Fruit fly (Drosophila melanogaster) whole organism, embryonic: Measurements from ENCODE around the gene srp.

Experiments
- Atf3 ChIP-seq: fragments of 200-800 bp; sonication (Bioruptor generic); optimal IDR thresholded peaks from 3 replicates; lab custom pipeline; 2016; ENCODE audit warnings: missing biosample characterization, missing genetic modification characterization
- C15 ChIP-seq: fragments of 200-800 bp; sonication (Bioruptor generic); IDR thresholded peaks from 3 replicates; pipeline ENCODE4 v1.3.6; 2022; ENCODE audit warnings: missing biosample characterization, missing genetic modification characterization
- CG10366 ChIP-seq: fragments of 200-800 bp; sonication (Bioruptor generic); IDR thresholded peaks from 2 replicates; pipeline ENCODE4 v1.3.6; 2022; ENCODE audit warnings: missing biosample characterization, missing genetic modification characterization
- CG11247 ChIP-seq: fragments of 200-800 bp; sonication (Bioruptor generic); IDR thresholded peaks from 2 replicates; pipeline ENCODE4 v1.3.6; 2022; ENCODE audit warnings: missing biosample characterization, missing genetic modification characterization
- CG11398 ChIP-seq: fragments of 200-800 bp; sonication (Bioruptor generic); optimal IDR thresholded peaks from 2 replicates; lab custom pipeline; 2016; ENCODE audit warnings: missing biosample characterization, missing genetic modification characterization
- CG11560 ChIP-seq: fragments of 200-800 bp; sonication (Bioruptor generic); IDR thresholded peaks from 3 replicates; pipeline ENCODE4 v1.3.6; 2022; ENCODE audit warnings: missing biosample characterization, missing genetic modification characterization
- CG11723 ChIP-seq: fragments of 200-800 bp; sonication (Bioruptor generic); optimal IDR thresholded peaks from 2 replicates; lab custom pipeline; 2017; ENCODE audit warnings: missing biosample characterization, mild to moderate bottlenecking, missing genetic modification characterization
- CG13123 ChIP-seq: fragments of 200-800 bp; sonication (Bioruptor generic); optimal IDR thresholded peaks from 2 replicates; lab custom pipeline; 2016; ENCODE audit warnings: missing biosample characterization, missing genetic modification characterization
- CG13287 ChIP-seq: fragments of 200-800 bp; sonication (Bioruptor generic); IDR thresholded peaks from 2 replicates; pipeline ENCODE4 v1.3.6; 2022; ENCODE audit warnings: missing biosample characterization, missing genetic modification characterization; ENCODE audit not compliant: partially characterized antibody
- CG1529 ChIP-seq: fragments of 200-800 bp; sonication (Bioruptor generic); optimal IDR thresholded peaks from 3 replicates; lab custom pipeline; 2018; ENCODE audit warnings: missing biosample characterization, missing genetic modification characterization
- CG17361 ChIP-seq: fragments of 200-800 bp; sonication (Bioruptor generic); IDR thresholded peaks from 3 replicates; pipeline ENCODE4 v1.3.6; 2022; ENCODE audit warnings: missing biosample characterization, missing genetic modification characterization
- CG2889 ChIP-seq: fragments of 200-800 bp; sonication (Bioruptor generic); IDR thresholded peaks from 3 replicates; pipeline ENCODE4 v1.3.6; 2022; ENCODE audit warnings: missing biosample characterization, missing genetic modification characterization
- CG4820 ChIP-seq: fragments of 200-800 bp; sonication (Bioruptor generic); optimal IDR thresholded peaks from 3 replicates; lab custom pipeline; 2016; ENCODE audit warnings: missing biosample characterization, missing genetic modification characterization
- CG6272 ChIP-seq: fragments of 200-800 bp; sonication (Bioruptor generic); IDR thresholded peaks from 2 replicates; pipeline ENCODE4 v1.3.6; 2022; ENCODE audit warnings: missing biosample characterization, missing genetic modification characterization
- CG7357 ChIP-seq: fragments of 200-800 bp; sonication (Bioruptor generic); IDR thresholded peaks from 3 replicates; pipeline ENCODE4 v1.3.6; 2022; ENCODE audit warnings: missing biosample characterization, missing genetic modification characterization
- CG7839 ChIP-seq: fragments of 200-800 bp; sonication (Bioruptor generic); optimal IDR thresholded peaks from 3 replicates; lab custom pipeline; 2018; ENCODE audit warnings: missing biosample characterization, mild to moderate bottlenecking, missing genetic modification characterization, moderate library complexity
- CG8924 ChIP-seq: fragments of 200-800 bp; optimal IDR thresholded peaks from 3 replicates; lab custom pipeline; 2019; ENCODE audit warnings: missing biosample characterization, mild to moderate bottlenecking, missing genetic modification characterization, moderate library complexity
- Doc3 ChIP-seq: fragments of 200-800 bp; sonication (Bioruptor generic); IDR thresholded peaks from 3 replicates; pipeline ENCODE4 v1.3.6; 2022; ENCODE audit warnings: missing biosample characterization, missing genetic modification characterization; ENCODE audit not compliant: partially characterized antibody
- Dp ChIP-seq: fragments of 200-800 bp; sonication (Bioruptor generic); optimal IDR thresholded peaks from 2 replicates; lab custom pipeline; 2018; ENCODE audit warnings: missing biosample characterization, mild to moderate bottlenecking, missing genetic modification characterization, moderate library complexity
- Eip74EF ChIP-seq, 2 experiments: fragments of 200-800 bp in 1 of 2; fragments of >200 bp in 1 of 2; sonication (Bioruptor generic) in 1 of 2; optimal IDR thresholded peaks; 2 replicates each; lab custom pipeline; 2017 to 2019; ENCODE audit warnings: missing biosample characterization in 2 of 2, missing genetic modification characterization in 2 of 2, mild to moderate bottlenecking in 1 of 2, moderate library complexity in 1 of 2
- Elba2 ChIP-seq: fragments of 200-800 bp; sonication (Bioruptor generic); optimal IDR thresholded peaks from 3 replicates; lab custom pipeline; 2016; ENCODE audit warnings: missing biosample characterization, missing genetic modification characterization
- Ets65A ChIP-seq: fragments of 200-800 bp; sonication (Bioruptor generic); peaks from one replicate; lab custom pipeline; 2016; ENCODE audit warnings: missing biosample characterization, missing genetic modification characterization
- H15 ChIP-seq: fragments of 200-800 bp; sonication (Bioruptor generic); IDR thresholded peaks from 3 replicates; pipeline ENCODE4 v1.3.6; 2022; ENCODE audit warnings: missing biosample characterization, missing genetic modification characterization
- HLH54F ChIP-seq: fragments of 200-800 bp; sonication (Bioruptor generic); optimal IDR thresholded peaks from 3 replicates; lab custom pipeline; 2016; ENCODE audit warnings: missing biosample characterization, missing genetic modification characterization
- Hr51 ChIP-seq, 2 experiments: fragments of 200-800 bp; sonication (Bioruptor generic); optimal IDR thresholded peaks; 2 replicates in 1 of 2; 3 replicates in 1 of 2; lab custom pipeline; 2016 to 2018; ENCODE audit warnings: missing biosample characterization in 2 of 2, missing genetic modification characterization in 2 of 2, mild to moderate bottlenecking in 1 of 2, moderate library complexity in 1 of 2
- Hr78 ChIP-seq, 2 experiments: fragments of 200-800 bp in 1 of 2; fragments of >200 bp in 1 of 2; sonication (Bioruptor generic) in 1 of 2; optimal IDR thresholded peaks; 2 replicates each; lab custom pipeline; 2017 to 2019; ENCODE audit warnings: missing biosample characterization in 2 of 2, missing genetic modification characterization in 2 of 2, mild to moderate bottlenecking in 1 of 2, moderate library complexity in 1 of 2
- Med ChIP-seq: fragments of 200-800 bp; sonication (Bioruptor generic); peaks from one replicate; lab custom pipeline; 2016; ENCODE audit warnings: missing biosample characterization, missing genetic modification characterization, mild to moderate bottlenecking, inconsistent platforms, moderate library complexity
- Oli ChIP-seq: fragments of 200-800 bp; sonication (Bioruptor generic); optimal IDR thresholded peaks from 2 replicates; lab custom pipeline; 2018; ENCODE audit warnings: missing biosample characterization, mild to moderate bottlenecking, missing genetic modification characterization, moderate library complexity
- Poxn ChIP-seq: fragments of 200-800 bp; sonication (Bioruptor generic); IDR thresholded peaks from 2 replicates; pipeline ENCODE4 v1.3.6; 2022; ENCODE audit warnings: missing biosample characterization, missing genetic modification characterization
- Ssrp ChIP-seq: fragments of 200-800 bp; sonication (Bioruptor generic); optimal IDR thresholded peaks from 2 replicates; lab custom pipeline; 2018; ENCODE audit warnings: missing biosample characterization, mild to moderate bottlenecking, missing genetic modification characterization, moderate library complexity
- Tbp ChIP-seq: fragments of >200 bp; optimal IDR thresholded peaks from 2 replicates; lab custom pipeline; 2018; ENCODE audit warnings: missing biosample characterization, missing genetic modification characterization
- ac ChIP-seq: fragments of 200-800 bp; sonication (Bioruptor generic); optimal IDR thresholded peaks from 3 replicates; lab custom pipeline; 2017; ENCODE audit warnings: missing biosample characterization, mild to moderate bottlenecking, missing genetic modification characterization
- ftz-f1 ChIP-seq: fragments of 200-800 bp; sonication (Bioruptor generic); optimal IDR thresholded peaks from 2 replicates; lab custom pipeline; 2016; ENCODE audit warnings: missing biosample characterization, missing genetic modification characterization
- gcm ChIP-seq: fragments of 200-800 bp; sonication (Bioruptor generic); optimal IDR thresholded peaks from 2 replicates; lab custom pipeline; 2019; ENCODE audit warnings: missing biosample characterization, mild to moderate bottlenecking, missing genetic modification characterization, moderate library complexity
- hth ChIP-seq: fragments of >200 bp; optimal IDR thresholded peaks from 2 replicates; lab custom pipeline; 2017; ENCODE audit warnings: inconsistent platforms
- ken ChIP-seq: fragments of 200-800 bp; sonication (Bioruptor generic); IDR thresholded peaks from 3 replicates; pipeline ENCODE4 v1.3.6; 2022; ENCODE audit warnings: missing biosample characterization, missing genetic modification characterization
- klu ChIP-seq: fragments of 200-800 bp; sonication (Bioruptor generic); IDR thresholded peaks from 2 replicates; pipeline ENCODE4 v1.3.6; 2022; ENCODE audit warnings: missing biosample characterization, missing genetic modification characterization
- knrl ChIP-seq: fragments of 200-800 bp; sonication (Bioruptor generic); IDR thresholded peaks from 3 replicates; pipeline ENCODE4 v1.3.6; 2022; ENCODE audit warnings: missing biosample characterization, missing genetic modification characterization; ENCODE audit not compliant: partially characterized antibody
- lov ChIP-seq, 2 experiments: fragments of 200-800 bp in 1 of 2; fragments of >200 bp in 1 of 2; sonication (Bioruptor generic) in 1 of 2; IDR thresholded peaks in 1 of 2; optimal IDR thresholded peaks in 1 of 2; 2 replicates in 1 of 2; 3 replicates in 1 of 2; pipeline versions ENCODE4 v1.3.6 to Lab custom; 2017 to 2022; ENCODE audit warnings: missing biosample characterization in 1 of 2, missing genetic modification characterization in 1 of 2
- onecut ChIP-seq: fragments of 200-800 bp; sonication (Bioruptor generic); IDR thresholded peaks from 2 replicates; pipeline ENCODE4 v1.3.6; 2022; ENCODE audit warnings: missing biosample characterization, missing genetic modification characterization
- org-1 ChIP-seq: fragments of 200-800 bp; sonication (Bioruptor generic); optimal IDR thresholded peaks from 2 replicates; lab custom pipeline; 2017; ENCODE audit warnings: missing biosample characterization, missing genetic modification characterization
- pum ChIP-seq: fragments of 200-800 bp; sonication (Bioruptor generic); optimal IDR thresholded peaks from 2 replicates; lab custom pipeline; 2016; ENCODE audit warnings: missing biosample characterization, missing genetic modification characterization
- ranshi ChIP-seq: fragments of 200-800 bp; sonication (Bioruptor generic); IDR thresholded peaks from 2 replicates; pipeline ENCODE4 v1.3.6; 2022; ENCODE audit warnings: missing biosample characterization, missing genetic modification characterization
- ro ChIP-seq: fragments of 200-800 bp; sonication (Bioruptor generic); IDR thresholded peaks from 2 replicates; pipeline ENCODE4 v1.3.6; 2022; ENCODE audit warnings: missing biosample characterization, missing genetic modification characterization
- row ChIP-seq: fragments of 200-800 bp; sonication (Bioruptor generic); IDR thresholded peaks from 3 replicates; pipeline ENCODE4 v1.3.6; 2022; ENCODE audit warnings: missing biosample characterization, missing genetic modification characterization
- tna ChIP-seq: fragments of 200-800 bp; sonication (Bioruptor generic); IDR thresholded peaks from 2 replicates; pipeline ENCODE4 v1.3.6; 2022; ENCODE audit warnings: missing biosample characterization, missing genetic modification characterization; ENCODE audit not compliant: partially characterized antibody
- tup ChIP-seq: fragments of 200-800 bp; sonication (Bioruptor generic); optimal IDR thresholded peaks from 2 replicates; lab custom pipeline; 2016; ENCODE audit warnings: missing biosample characterization, mild to moderate bottlenecking, missing genetic modification characterization, moderate library complexity
- vfl ChIP-seq: fragments of 200-800 bp; sonication (Bioruptor generic); optimal IDR thresholded peaks from 2 replicates; lab custom pipeline; 2016; ENCODE audit warnings: missing biosample characterization, missing genetic modification characterization
- zen ChIP-seq: fragments of 200-800 bp; sonication (Bioruptor generic); optimal IDR thresholded peaks from 3 replicates; lab custom pipeline; 2018; ENCODE audit warnings: missing biosample characterization, mild to moderate bottlenecking, missing genetic modification characterization, moderate library complexity
- zen2 ChIP-seq: fragments of 200-800 bp; sonication (Bioruptor generic); IDR thresholded peaks from 3 replicates; pipeline ENCODE4 v1.3.6; 2022; ENCODE audit warnings: missing biosample characterization, missing genetic modification characterization; ENCODE audit not compliant: partially characterized antibody

Gene srp

DNA sequence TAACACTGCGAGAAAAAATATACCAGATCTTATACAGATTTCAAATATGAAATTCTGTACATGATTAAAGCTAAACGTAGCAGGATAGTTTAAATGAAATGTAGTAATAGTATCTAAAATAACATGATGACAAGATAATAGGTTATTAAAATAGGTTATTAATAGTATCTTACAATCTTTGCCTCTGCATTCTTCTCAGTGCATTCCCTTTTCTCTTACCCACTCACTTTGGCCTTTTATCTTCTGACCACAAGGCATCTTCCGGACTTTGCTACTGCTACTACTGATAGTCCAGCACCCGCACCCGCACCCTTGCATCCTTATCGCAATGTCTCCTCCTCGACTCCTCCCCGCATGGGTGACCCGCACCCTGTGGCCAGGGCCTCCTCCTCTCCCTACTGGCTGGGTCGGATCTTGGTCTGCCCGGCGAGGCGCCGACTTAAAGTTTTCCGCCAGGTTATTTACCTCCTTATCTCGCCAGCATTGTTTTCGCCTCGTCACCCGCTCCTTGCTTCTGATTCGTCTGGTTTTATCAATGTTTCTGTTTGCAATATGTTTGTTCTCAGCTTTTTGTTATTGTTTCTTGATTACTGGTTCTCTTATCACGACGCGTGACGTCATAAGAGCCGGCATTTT is 1.4 kb upstream of the srp start (continued):
- no peak for TF ChIP-seq C15 (GFP tag; lab: Robert Waterston, UW)
- no peak for TF ChIP-seq CG11723 (GFP tag; lab: Kevin White, UChicago)
- TF ChIP-seq hth, result no peak
- no peak for TF ChIP-seq lov (optimal IDR thresholded peaks at IDR 0.05; lab: Kevin White, UChicago)
- TF ChIP-seq lov (GFP tag; IDR thresholded peaks at IDR 0.05; lab: Robert Waterston, UW), result no peak
- no peak for TF ChIP-seq Atf3 (GFP tag; lab: Kevin White, UChicago)
- TF ChIP-seq zen2 (GFP tag; lab: Robert Waterston, UW), result no peak
- TF ChIP-seq Doc3, result no peak
- TF ChIP-seq Dp (GFP tag; lab: Kevin White, UChicago), result no peak
- TF ChIP-seq CG13123 (GFP tag; lab: Kevin White, UChicago), result no peak
- TF ChIP-seq CG4820 (GFP tag; lab: Kevin White, UChicago), result peak; percentile 66
- TF ChIP-seq Ssrp, result peak; percentile 38
- TF ChIP-seq CG11560 (tag; lab: Robert Waterston, UW), result no peak
- TF ChIP-seq CG11398 (GFP tag; lab: Kevin White, UChicago), result no peak
- TF ChIP-seq ranshi (GFP tag; lab: Robert Waterston, UW), result no peak
- TF ChIP-seq CG17361 (GFP tag; lab: Robert Waterston, UW), result peak; percentile 44; the same call in 2 of the 3 replicates
- TF ChIP-seq Med (GFP tag; lab: Kevin White, UChicago), result peak; percentile 66
- TF ChIP-seq H15 (GFP tag; lab: Robert Waterston, UW), result 0 out of 3 replicates have a peak, but pooled peaks have one; percentile 17
- no peak for TF ChIP-seq CG13287
- TF ChIP-seq Poxn, result no peak
- TF ChIP-seq CG1529 (GFP tag; lab: Kevin White, UChicago), result no peak
- no peak for TF ChIP-seq knrl (GFP tag; lab: Robert Waterston, UW)
- no peak for TF ChIP-seq klu (GFP tag; lab: Robert Waterston, UW)
- no peak; the same call in 1 of the 2 replicates for TF ChIP-seq onecut (GFP tag; lab: Robert Waterston, UW)
- no peak for TF ChIP-seq Tbp
- peak; percentile 66 for TF ChIP-seq CG7839 (tag; lab: Kevin White, UChicago)
- no peak for TF ChIP-seq ken (GFP tag; lab: Robert Waterston, UW)
- TF ChIP-seq pum (GFP tag; lab: Kevin White, UChicago), result no peak
- TF ChIP-seq Ets65A, result no peak
- peak in 1 of 2 experiments; percentile 39 for TF ChIP-seq Hr78 (GFP tag; optimal IDR thresholded peaks at IDR 0.05; lab: Kevin White, UChicago)
- TF ChIP-seq ftz-f1, result no peak
- TF ChIP-seq CG8924 (tag; lab: Kevin White, UChicago), result peak; percentile 63
- no peak for TF ChIP-seq CG7357 (GFP tag; lab: Robert Waterston, UW)
- TF ChIP-seq ac (GFP tag; lab: Kevin White, UChicago), result no peak
- TF ChIP-seq Eip74EF (GFP tag; optimal IDR thresholded peaks at IDR 0.05; lab: Kevin White, UChicago), result peak in 1 of 2 experiments; percentile 4
- no peak for TF ChIP-seq tna
- TF ChIP-seq HLH54F (GFP tag; lab: Kevin White, UChicago), result no peak
- TF ChIP-seq vfl (GFP tag; lab: Kevin White, UChicago), result no peak
- peak; percentile 69; the same call in 2 of the 3 replicates for TF ChIP-seq row (GFP tag; lab: Robert Waterston, UW)
- peak; percentile 19 for TF ChIP-seq org-1 (GFP tag; lab: Kevin White, UChicago)
- peak; percentile 22; the same call in 1 of the 2 replicates for TF ChIP-seq CG10366
- TF ChIP-seq Elba2 (GFP tag; lab: Kevin White, UChicago), result no peak
- no peak for TF ChIP-seq CG11247 (GFP tag; lab: Robert Waterston, UW)
- no peak for TF ChIP-seq Hr51 (GFP tag; optimal IDR thresholded peaks at IDR 0.05; lab: Kevin White, UChicago)
- no peak for TF ChIP-seq ro (GFP tag; lab: Robert Waterston, UW)
- TF ChIP-seq CG6272 (GFP tag; lab: Robert Waterston, UW), result no peak
- TF ChIP-seq Oli (tag; lab: Kevin White, UChicago), result peak; percentile 52
- no peak for TF ChIP-seq CG2889 (GFP tag; lab: Robert Waterston, UW)
- TF ChIP-seq tup (GFP tag; lab: Kevin White, UChicago), result no peak
- TF ChIP-seq gcm, result peak; percentile 81
- TF ChIP-seq zen (tag; lab: Kevin White, UChicago), result peak; percentile 43
